Worm (Caenorhabditis elegans): ENCODE measurements around the gene nhr-275.

Gene nhr-275

DNA sequence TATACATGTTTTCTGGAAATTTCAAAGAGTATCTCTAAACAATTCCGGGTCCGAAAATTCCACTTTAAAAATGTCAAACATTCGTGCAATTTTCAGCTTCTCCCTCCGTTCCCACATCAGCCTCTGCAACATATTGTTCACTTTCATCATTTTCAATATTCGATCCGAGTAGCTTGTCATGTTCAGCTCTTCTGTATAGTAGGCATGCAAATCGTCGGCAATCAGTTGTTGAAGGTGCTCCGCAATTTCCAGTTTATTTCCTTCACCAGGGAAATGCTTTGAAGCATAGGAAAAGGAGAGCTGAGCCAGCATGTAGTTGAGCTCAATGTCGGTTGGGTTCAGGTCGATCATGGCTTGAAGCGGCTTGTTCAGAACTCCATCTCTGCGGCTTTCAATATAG, 1.9 kb downstream of the nhr-275 start:
- no peak for TF ChIP-seq blmp-1 (tag; optimal IDR thresholded peaks at IDR 0.05)
- TF ChIP-seq efl-1 (optimal IDR thresholded peaks at IDR 0.05), result no peak
- peak in 1 of 2 experiments; percentile 88 for TF ChIP-seq efl-1 (GFP tag; optimal IDR thresholded peaks at IDR 0.05 in 1 of 2)

DNA sequence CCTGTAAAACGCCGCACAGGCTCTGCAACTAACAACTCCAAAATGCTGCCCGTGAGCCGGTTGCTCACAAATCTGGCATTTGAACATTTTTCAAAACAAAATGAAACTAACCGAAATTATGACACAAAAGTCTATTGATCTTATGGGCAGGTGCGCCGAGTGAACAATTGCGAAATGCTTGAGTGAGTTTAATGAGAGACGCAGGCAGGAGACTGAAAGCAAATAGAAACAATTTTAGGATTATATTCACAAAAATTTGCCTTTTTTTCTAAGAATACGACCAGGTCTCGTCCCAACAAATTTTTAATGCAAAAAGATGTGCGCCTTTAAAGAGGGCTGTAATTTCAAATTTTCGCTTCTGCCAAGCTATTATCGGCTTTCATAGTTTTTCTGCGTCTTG, 2.4 kb downstream of the nhr-275 start, which contains the start of gene nhr-183:
Gene nhr-183, minus strand, starts transcription at position 180 of the 400 bp plus-strand sequence.
- TF ChIP-seq lin-39 (tag; optimal IDR thresholded peaks at IDR 0.05) (no peak), unc-130 (tag; optimal IDR thresholded peaks at IDR 0.05) (no peak), lin-35 (GFP tag; optimal IDR thresholded peaks at IDR 0.05) (peak in 1 of 2 experiments; percentile 19), nhr-28 (tag; optimal IDR thresholded peaks at IDR 0.05) (no peak), efl-1 (optimal IDR thresholded peaks at IDR 0.05) (no peak), efl-1 (GFP tag; optimal IDR thresholded peaks at IDR 0.05 in 1 of 2) (peak in 1 of 2 experiments; percentile 37), ztf-11 (tag; optimal IDR thresholded peaks at IDR 0.05) (no peak), nhr-84 (tag; optimal IDR thresholded peaks at IDR 0.05) (no peak), swsn-7 (tag; optimal IDR thresholded peaks at IDR 0.05) (no peak), lin-14 (GFP tag; optimal IDR thresholded peaks at IDR 0.05) (no peak), skn-1 (tag; optimal IDR thresholded peaks at IDR 0.05) (peak; percentile 46), nhr-76 (tag; optimal IDR thresholded peaks at IDR 0.05) (no peak), nhr-237 (tag; optimal IDR thresholded peaks at IDR 0.05) (no peak), fkh-8 (tag; optimal IDR thresholded peaks at IDR 0.05) (peak; percentile 10), egl-27 (tag; optimal IDR thresholded peaks at IDR 0.05) (no peak), hpl-2 (GFP tag; optimal IDR thresholded peaks at IDR 0.05) (no peak), snu-23 (GFP tag; optimal IDR thresholded peaks at IDR 0.05) (no peak), fos-1 (tag; optimal IDR thresholded peaks at IDR 0.05) (no peak)

DNA sequence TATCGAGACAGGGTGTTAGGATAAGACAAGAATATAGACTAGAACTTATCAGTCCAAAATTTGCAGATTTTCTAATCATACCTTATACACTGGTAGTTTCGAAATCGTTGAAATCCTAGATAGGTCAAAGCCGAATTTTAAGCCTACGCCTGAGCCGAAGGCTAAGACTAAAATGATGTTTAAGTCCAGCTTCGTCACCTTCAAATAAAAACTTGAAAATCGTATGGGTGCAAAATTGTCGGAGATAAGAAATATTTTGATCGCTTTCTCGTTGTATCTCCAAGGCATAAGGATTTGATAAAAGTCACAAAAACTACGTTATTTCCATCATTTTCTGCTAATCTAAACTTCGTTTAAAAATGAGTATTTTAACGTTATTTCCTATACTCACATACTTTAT, 6.2 kb downstream of the nhr-275 start, which contains the start of gene F41B5.12:
Gene F41B5.12, plus strand, starts transcription at position 301 of the 400 bp plus-strand sequence.
- TF ChIP-seq snpc-4 (tag; optimal IDR thresholded peaks at IDR 0.05) (no peak), nhr-90 (tag; optimal IDR thresholded peaks at IDR 0.05; ENCODE audit: poor library complexity) (no peak), swsn-7 (tag; optimal IDR thresholded peaks at IDR 0.05) (no peak), mab-9 (GFP tag; IDR thresholded peaks at IDR 0.05) (no peak), ama-1 (optimal IDR thresholded peaks at IDR 0.05) (no peak), nhr-28 (tag; optimal IDR thresholded peaks at IDR 0.05) (no peak), unc-62 (GFP tag; optimal IDR thresholded peaks at IDR 0.05) (no peak), nhr-76 (tag; optimal IDR thresholded peaks at IDR 0.05) (no peak), sup-37 (GFP tag; optimal IDR thresholded peaks at IDR 0.05) (no peak), lin-14 (GFP tag; optimal IDR thresholded peaks at IDR 0.05) (no peak), hlh-4 (tag; optimal IDR thresholded peaks at IDR 0.05) (no peak), unc-98 (GFP tag; IDR thresholded peaks at IDR 0.05) (no peak), irx-1 (tag; optimal IDR thresholded peaks at IDR 0.05) (no peak), fkh-4 (tag; optimal IDR thresholded peaks at IDR 0.05; ENCODE audit: borderline replicate concordance) (no peak), isw-1 (GFP tag; IDR thresholded peaks at IDR 0.05) (no peak), C04F5.9 (tag; optimal IDR thresholded peaks at IDR 0.05) (no peak), lsy-2 (tag; optimal IDR thresholded peaks at IDR 0.05) (no peak), nhr-12 (tag; optimal IDR thresholded peaks at IDR 0.05) (no peak)

DNA sequence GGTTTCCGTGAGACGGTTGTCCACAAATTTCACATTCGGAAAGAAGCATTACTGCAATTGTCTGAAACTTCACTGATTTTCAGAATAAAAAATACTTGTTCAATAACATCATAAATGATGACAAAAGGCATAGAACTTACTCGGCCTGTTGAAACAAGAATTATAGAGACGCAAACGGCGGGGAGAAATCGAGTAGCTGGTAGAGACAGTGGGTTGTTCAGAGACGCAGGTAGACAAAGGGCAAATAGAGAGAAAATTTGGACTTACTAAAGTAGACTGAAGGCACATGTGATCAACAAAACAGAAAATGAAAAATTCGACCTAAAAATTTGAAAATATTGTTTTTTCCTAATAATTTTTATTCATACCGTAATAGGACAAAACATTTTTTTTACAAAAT, 7.1 kb downstream of the nhr-275 start, which contains the start of gene nhr-182:
Gene nhr-182, minus strand, starts transcription at position 178 of the 400 bp plus-strand sequence.
- TF ChIP-seq unc-86 (tag; optimal IDR thresholded peaks at IDR 0.05) (no peak), fos-1 (tag; optimal IDR thresholded peaks at IDR 0.05) (no peak), ceh-90 (tag; optimal IDR thresholded peaks at IDR 0.05) (no peak), C34B4.2 (tag; optimal IDR thresholded peaks at IDR 0.05) (no peak), fkh-10 (GFP tag; optimal IDR thresholded peaks at IDR 0.05) (no peak), nhr-85 (tag) (peak; percentile 80), ama-1 (optimal IDR thresholded peaks at IDR 0.05) (no peak), lsy-2 (tag; optimal IDR thresholded peaks at IDR 0.05) (peak; percentile 2 to 43), zag-1 (tag; optimal IDR thresholded peaks at IDR 0.05) (no peak), skn-1 (tag; optimal IDR thresholded peaks at IDR 0.05) (peak; percentile 97), hlh-17 (GFP tag; optimal IDR thresholded peaks at IDR 0.05; ENCODE audit: borderline replicate concordance) (no peak), nhr-71 (tag; optimal IDR thresholded peaks at IDR 0.05) (peak; percentile 57), tbx-2 (tag; optimal IDR thresholded peaks at IDR 0.05) (peak; percentile 24), dpl-1 (GFP tag; optimal IDR thresholded peaks at IDR 0.05) (peak in 1 of 3 experiments; percentile 20), nhr-20 (tag; optimal IDR thresholded peaks at IDR 0.05) (peak; percentile 92), egl-13 (tag; optimal IDR thresholded peaks at IDR 0.05) (no peak), snu-23 (GFP tag; optimal IDR thresholded peaks at IDR 0.05) (peak; percentile 57), rnt-1 (tag; optimal IDR thresholded peaks at IDR 0.05) (peak; percentile 1), sptf-1 (tag; optimal IDR thresholded peaks at IDR 0.05) (no peak), mep-1 (tag; optimal IDR thresholded peaks at IDR 0.05) (peak; percentile 34), elt-3 (tag; optimal IDR thresholded peaks at IDR 0.05) (peak in 1 of 6 experiments; percentile 6)
